Worm (Caenorhabditis elegans) whole organism, midembryonic: ENCODE results near the gene C17A2.7.

Experiments used
- cog-1 ChIP-seq: sonication (generic microtip); optimal IDR thresholded peaks from 2 replicates; lab custom pipeline; 2016; ENCODE audit warnings: missing genetic modification characterization, missing compliant biosample characterization
- flt-1 ChIP-seq: fragments of 200-800 bp; sonication (Bioruptor generic); IDR thresholded peaks from 2 replicates; pipeline ENCODE4 v1.3.6; 2022; ENCODE audit warnings: missing genetic modification characterization, missing compliant biosample characterization
- klf-2 ChIP-seq: fragments of 200-800 bp; sonication (Bioruptor generic); conservative IDR thresholded peaks from 2 replicates; pipeline ENCODE4 v1.3.6; 2022; ENCODE audit warnings: missing genetic modification reagents, missing genetic modification characterization, missing compliant biosample characterization
- med-1 ChIP-seq: sonication (generic microtip); optimal IDR thresholded peaks from 2 replicates; lab custom pipeline; 2017; ENCODE audit warnings: missing genetic modification characterization, mild to moderate bottlenecking, missing compliant biosample characterization, antibody characterized with exemption, missing genetic modification reagents; ENCODE audit not compliant: insufficient read depth
- ztf-23 ChIP-seq: fragments of 200-800 bp; sonication (Bioruptor generic); IDR thresholded peaks from 2 replicates; pipeline ENCODE4 v1.3.6; 2022; ENCODE audit warnings: missing genetic modification reagents, missing genetic modification characterization, missing compliant biosample characterization
- ztf-29 ChIP-seq: fragments of 200-800 bp; sonication (Bioruptor generic); IDR thresholded peaks from 2 replicates; pipeline ENCODE4 v1.3.6; 2022; ENCODE audit warnings: missing genetic modification reagents, missing genetic modification characterization, missing compliant biosample characterization

DNA sequence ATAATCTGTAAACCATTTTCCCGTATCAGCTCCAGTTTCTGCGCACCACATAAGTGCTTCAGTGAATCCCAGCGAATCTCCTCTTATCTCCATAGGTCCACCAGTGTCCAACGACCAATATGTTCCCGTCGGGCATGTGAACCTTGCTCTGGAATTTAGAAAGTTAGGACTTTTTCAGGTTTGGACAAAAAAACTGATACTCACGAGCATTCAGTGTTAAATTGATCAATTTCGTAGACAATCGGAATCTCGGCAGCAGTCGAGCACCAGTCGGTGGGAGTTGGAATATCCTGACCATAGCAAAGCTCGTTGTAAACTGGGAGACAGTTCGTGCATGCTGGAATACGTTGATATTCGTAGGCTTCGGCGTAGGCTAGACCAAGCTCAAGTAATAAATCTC is 13.6 kb downstream of the C17A2.7 start:
- TF ChIP-seq flt-1 (GFP tag; lab: Robert Waterston, UW) (no peak), ztf-29 (GFP tag; lab: Robert Waterston, UW) (no peak), cog-1 (no peak), med-1 (GFP tag; lab: Kevin White, UChicago) (no peak), klf-2 (no peak), ztf-23 (GFP tag; lab: Robert Waterston, UW) (no peak)
